Fruit fly (Drosophila melanogaster) Kc167 (cell line): ENCODE data around the gene GlcAT-S.

ENCODE experiments used
- Myc ChIP-seq: fragments of >200 bp; optimal IDR thresholded peaks from 2 replicates; lab custom pipeline; 2017; ENCODE audit warnings: missing external identifiers
- Sin3A ChIP-seq: fragments of >200 bp; optimal IDR thresholded peaks from 2 replicates; lab custom pipeline; 2018; ENCODE audit warnings: missing external identifiers
- h ChIP-seq: fragments of >200 bp; optimal IDR thresholded peaks from 3 replicates; lab custom pipeline; 2018; ENCODE audit warnings: missing external identifiers
- insv ChIP-seq: fragments of >200 bp; optimal IDR thresholded peaks from 3 replicates; lab custom pipeline; 2018; ENCODE audit warnings: missing external identifiers
- psq ChIP-seq: fragments of >200 bp; optimal IDR thresholded peaks from 2 replicates; lab custom pipeline; 2017; ENCODE audit warnings: missing external identifiers
- ttk ChIP-seq: sonication (Bioruptor generic); optimal IDR thresholded peaks from 2 replicates; lab custom pipeline; 2017; ENCODE audit warnings: missing external identifiers

The GlcAT-S gene

DNA sequence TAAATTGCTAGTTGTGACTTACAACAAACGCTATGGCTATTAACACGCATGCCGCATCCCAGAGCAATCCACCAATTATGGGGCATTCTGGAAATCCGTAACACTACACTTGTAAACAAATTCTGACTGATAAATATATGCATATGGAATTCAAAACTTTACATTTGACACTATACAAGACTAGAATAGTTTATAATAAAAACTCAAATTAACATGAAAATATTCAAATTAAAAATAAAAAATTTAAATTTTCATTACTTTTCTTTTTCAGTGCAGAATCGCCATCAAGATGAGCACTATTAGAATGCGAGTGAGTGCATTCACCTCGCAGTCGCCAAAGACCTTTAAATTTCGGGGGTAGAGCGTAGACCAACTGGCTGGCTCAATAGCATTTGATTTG, 30.3 kb upstream of the GlcAT-S start:
- TF ChIP-seq ttk (lab: Kevin White, UChicago) (no peak), insv (lab: Kevin White, UChicago) (no peak), h (lab: Kevin White, UChicago) (no peak), psq (lab: Kevin White, UChicago) (no peak)

DNA sequence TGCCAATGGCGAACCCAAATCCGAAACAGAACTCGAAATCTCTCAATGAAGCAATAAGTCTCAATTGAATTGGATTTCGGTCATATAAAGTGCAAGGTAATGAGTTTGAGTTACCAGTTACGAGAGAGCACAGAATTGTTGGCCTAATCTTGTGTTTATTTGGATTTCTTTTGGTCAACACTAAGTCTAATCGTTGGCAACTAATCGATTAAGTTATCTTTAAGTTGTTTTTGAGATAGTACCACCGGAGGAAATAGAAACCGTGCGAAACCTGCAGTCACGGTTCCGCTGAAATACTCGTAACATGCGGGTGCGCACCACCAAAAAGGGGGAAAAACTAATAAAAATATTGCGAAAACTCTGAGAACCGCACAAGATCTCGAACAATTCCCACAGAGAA, 27.1 kb upstream of the GlcAT-S start, which contains the start of gene CG3841:
TSS of gene CG3841 (plus strand) at position 301 of the 400 bp plus-strand sequence.
- TF ChIP-seq ttk (lab: Kevin White, UChicago), result no peak
- no peak for TF ChIP-seq Myc

DNA sequence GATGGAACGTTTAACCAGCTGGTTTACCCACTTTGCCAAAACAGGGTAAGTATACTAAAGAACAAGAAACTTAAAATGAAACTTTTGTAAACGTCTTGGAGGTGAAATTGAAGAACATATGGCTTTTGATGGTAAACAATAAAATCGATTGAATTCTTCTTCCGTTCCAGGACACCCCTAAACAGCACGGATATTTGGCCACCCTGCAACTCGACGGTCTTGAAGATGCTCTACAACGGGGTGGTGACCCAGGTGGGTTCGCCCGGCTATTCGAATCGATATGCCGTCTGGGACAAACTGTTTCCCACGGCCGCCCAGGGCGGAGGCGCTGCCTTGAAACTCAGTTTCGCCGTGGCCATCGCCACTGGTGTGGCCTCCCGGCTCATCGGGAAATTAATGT, 25.1 kb upstream of the GlcAT-S start:
- TF ChIP-seq Myc (no peak), insv (lab: Kevin White, UChicago) (no peak), ttk (lab: Kevin White, UChicago) (no peak), psq (lab: Kevin White, UChicago) (no peak), Sin3A (lab: Kevin White, UChicago) (no peak), h (lab: Kevin White, UChicago) (no peak)

DNA sequence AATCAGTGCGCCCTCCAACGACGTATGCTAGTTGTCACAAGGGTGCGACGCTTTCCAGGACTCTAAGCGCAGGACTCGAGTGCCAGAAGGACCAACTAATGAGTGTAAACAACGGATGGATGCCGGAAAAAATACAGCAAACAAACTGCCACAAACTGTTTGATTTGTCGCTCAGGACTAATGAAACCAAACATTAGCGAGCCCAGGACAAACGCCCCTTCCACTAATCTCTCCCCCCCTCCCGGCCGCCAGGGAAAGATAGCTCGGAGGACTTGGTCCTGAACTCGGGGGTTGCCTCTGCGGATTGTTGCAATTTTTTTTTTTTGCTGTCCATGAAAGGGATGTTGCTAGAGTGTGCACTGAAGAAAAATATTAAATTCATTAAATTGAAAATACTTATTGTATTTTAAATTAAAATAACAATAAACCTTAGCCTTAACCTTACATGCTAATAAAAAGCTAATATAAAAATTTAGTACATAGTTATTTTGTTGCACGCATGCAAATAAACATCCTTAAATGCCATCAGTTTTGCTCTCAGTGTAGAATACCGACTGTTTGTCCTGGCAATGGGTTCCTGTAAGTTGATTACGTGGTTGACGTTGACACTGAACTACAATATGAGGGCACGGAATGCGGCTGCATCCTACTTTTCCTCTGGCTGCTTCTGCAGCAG, 21.5 kb upstream of the GlcAT-S start:
- TF ChIP-seq insv (lab: Kevin White, UChicago) (no peak), Sin3A (lab: Kevin White, UChicago) (no peak), Myc (no peak), h (lab: Kevin White, UChicago) (no peak), psq (lab: Kevin White, UChicago) (no peak), ttk (lab: Kevin White, UChicago) (no peak)

DNA sequence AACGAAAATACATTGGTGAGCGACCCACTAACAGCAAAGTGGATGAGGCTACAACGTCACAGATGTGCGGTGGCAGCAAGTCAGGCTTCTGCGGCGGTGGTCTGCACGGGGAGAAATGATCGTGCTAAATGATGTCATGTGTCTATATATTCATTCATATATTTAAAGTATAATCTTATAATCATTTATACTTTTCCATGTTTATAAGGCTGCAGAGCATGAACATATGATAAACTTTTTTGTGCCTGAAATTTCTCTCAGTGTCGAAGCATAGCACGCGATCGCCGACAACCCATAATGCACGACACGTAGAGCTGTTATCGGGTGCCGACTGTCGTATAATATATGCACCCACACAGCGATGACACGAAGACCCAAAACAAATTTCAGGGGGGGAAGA, 17.9 kb upstream of the GlcAT-S start:
- TF ChIP-seq ttk (lab: Kevin White, UChicago) (no peak), Myc (no peak), psq (lab: Kevin White, UChicago) (no peak), insv (lab: Kevin White, UChicago) (no peak), h (lab: Kevin White, UChicago) (no peak), Sin3A (lab: Kevin White, UChicago) (no peak)

dm6 chr2L:9600772-9601171, 15.5 kb upstream of the GlcAT-S start, which contains the start of gene CG4382:
TSS of gene CG4382 (minus strand) at chr2L:9600872.
- no peak for TF ChIP-seq h (lab: Kevin White, UChicago)
- TF ChIP-seq ttk (lab: Kevin White, UChicago), result no peak

DNA sequence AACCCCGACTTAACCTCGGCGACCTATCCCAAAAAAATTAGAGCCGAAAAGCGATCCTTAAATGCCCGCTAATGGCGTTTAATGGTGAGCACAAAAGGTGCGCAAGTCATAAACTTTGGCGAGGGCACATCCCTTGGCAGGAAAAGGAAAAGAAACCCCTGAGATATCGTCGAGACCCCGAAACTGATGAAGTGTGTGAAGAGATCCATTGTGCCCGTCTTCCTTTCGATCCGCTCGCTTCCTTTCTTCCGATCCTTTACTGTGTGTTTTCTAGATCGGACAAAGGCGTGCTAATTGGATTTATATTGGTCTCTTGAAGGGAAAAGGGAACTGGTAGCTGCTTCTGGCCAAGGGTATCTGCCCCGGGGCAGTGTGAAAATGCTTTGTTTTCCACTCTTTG, 15.0 kb upstream of the GlcAT-S start:
- TF ChIP-seq ttk (lab: Kevin White, UChicago), result no peak
- TF ChIP-seq h (lab: Kevin White, UChicago), result no peak
- no peak for TF ChIP-seq Myc
- no peak for TF ChIP-seq psq (lab: Kevin White, UChicago)
- no peak for TF ChIP-seq Sin3A (lab: Kevin White, UChicago)
- TF ChIP-seq insv (lab: Kevin White, UChicago), result no peak

DNA sequence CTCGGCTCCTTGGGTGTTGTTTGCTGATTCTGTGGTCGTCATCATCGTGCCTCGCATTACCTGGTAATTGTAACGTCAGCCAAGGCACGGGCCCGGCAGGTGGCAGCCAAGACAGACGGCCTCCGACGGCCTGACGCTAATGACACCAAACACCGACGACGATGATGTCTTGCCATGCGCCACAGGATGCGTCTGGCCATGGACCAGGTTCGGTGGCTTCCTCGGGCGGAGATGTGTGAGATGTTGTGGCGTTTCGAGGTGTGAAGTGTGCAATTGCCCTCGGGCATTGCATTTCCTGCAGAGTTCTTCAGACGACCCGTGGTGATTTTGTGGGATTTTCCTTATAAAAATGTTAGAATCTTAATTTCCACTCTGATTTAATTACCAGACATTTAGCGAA, 14.2 kb upstream of the GlcAT-S start:
- TF ChIP-seq Myc (no peak), psq (lab: Kevin White, UChicago) (no peak), h (lab: Kevin White, UChicago) (no peak), ttk (lab: Kevin White, UChicago) (no peak), Sin3A (lab: Kevin White, UChicago) (no peak), insv (lab: Kevin White, UChicago) (no peak)

DNA sequence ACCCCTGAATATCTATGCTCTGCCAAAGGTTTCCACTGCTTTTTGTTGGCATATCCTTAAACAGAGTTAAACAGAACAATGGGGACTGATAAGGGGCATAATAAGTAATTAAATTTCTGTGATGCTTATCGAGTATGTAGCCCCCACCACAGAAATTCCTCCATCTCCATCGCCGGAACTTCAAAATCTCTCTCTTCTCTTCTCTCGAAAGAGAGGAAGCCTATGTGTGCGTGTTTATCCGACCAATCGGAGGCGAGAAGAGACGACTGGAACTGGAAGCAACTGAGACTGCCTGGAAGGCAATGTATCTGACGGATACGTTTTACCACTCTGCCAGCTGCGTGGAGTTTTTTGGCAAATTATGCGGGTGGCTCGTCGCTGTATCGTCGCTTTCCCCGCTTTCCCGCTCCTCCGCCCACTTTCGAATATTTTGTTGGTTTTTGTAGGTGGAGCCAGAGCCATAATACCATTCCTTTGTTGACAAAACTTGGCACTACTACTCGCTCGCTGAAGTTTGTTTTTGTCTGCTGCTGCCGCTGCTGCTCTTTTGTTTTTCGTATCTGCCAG, 8.2 kb upstream of the GlcAT-S start, which contains the start of gene gcm2:
TSS of gene gcm2 (plus strand) at position 566 of the 567 bp plus-strand sequence.
- TF ChIP-seq Myc (no peak), ttk (lab: Kevin White, UChicago) (no peak), h (lab: Kevin White, UChicago) (no peak), psq (lab: Kevin White, UChicago) (no peak), insv (lab: Kevin White, UChicago) (no peak), Sin3A (lab: Kevin White, UChicago) (no peak)

DNA sequence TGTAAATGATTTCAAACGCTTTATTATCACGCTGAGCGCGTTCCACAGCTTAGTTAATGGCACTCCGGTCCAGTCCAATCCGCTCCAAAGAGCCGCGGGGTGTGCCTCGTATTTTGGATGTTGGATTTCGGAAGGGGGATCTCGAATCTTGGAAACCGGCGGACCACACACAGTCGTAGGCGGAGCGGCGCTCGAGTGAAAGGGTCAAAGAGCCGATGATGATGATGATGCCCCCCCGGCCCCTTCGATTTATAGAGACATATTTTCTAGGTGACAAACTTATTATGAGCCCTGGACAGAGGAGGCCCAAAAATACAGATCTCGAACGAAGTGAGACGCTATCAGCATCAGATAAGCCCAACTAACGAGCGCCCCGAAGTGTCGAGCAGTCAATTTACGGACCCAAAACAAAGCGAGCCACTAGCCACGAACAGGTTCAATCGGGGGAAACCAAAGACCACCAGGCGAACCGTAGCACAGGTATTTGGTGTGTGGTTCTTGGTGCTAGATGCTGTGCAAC, 6.9 kb upstream of the GlcAT-S start:
- TF ChIP-seq h (lab: Kevin White, UChicago), result no peak

- no peak for TF ChIP-seq psq (lab: Kevin White, UChicago)
- no peak for TF ChIP-seq insv (lab: Kevin White, UChicago)
- no peak for TF ChIP-seq h (lab: Kevin White, UChicago)
- TF ChIP-seq Myc, result no peak
- TF ChIP-seq ttk (lab: Kevin White, UChicago), result no peak
- TF ChIP-seq Sin3A (lab: Kevin White, UChicago), result no peak
These were observed 3.6 kb upstream of the GlcAT-S start for dm6 chr2L:9612654-9613005.

DNA sequence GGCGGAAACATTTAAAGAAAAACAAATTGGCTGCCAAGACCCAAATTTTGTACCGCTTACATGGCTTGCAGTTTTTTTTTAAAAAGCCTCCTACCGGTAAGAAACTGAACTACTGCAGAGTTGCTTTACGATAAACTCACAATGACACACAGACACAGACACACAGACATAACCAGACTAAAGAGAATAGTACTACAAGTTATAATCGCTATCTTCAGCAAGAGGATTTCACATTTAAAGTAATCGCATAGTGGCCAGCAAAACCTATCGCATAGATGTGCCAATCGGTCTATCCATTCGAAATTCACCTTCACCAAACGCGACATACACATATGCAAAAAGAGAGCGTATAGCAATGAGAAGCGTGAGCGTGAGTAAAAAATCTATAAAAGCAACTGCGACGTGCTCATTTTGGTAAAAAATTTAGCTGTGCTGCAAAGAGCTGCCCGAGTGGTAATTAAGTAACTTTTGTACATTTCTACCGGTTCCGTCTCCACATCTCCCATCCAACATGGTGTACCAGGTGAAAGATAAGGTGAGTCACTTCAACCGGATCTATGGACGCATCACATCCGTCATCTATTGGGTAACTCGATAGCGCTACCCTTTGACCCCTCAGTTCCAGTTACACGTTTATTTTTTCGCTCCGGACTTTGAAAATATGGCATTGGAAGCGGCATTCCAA, 3.1 kb upstream of the GlcAT-S start, which contains the start of gene Trx2:
TSS of gene Trx2 (plus strand) at position 161 of the 685 bp plus-strand sequence.
- no peak for TF ChIP-seq insv (lab: Kevin White, UChicago)
- no peak for TF ChIP-seq Sin3A (lab: Kevin White, UChicago)
- no peak for TF ChIP-seq ttk (lab: Kevin White, UChicago)
- no peak for TF ChIP-seq h (lab: Kevin White, UChicago)
- no peak for TF ChIP-seq psq (lab: Kevin White, UChicago)
- TF ChIP-seq Myc, result no peak
